Fruit fly (Drosophila melanogaster) whole organism, larva: ENCODE measurements around the gene alpha-Est2.
A peak's percentile ranks its signal among the peaks of the same experiment; 100 is the strongest.

Experiments
- noc ChIP-seq: fragments of 200-800 bp; sonication (Bioruptor generic); optimal IDR thresholded peaks from 3 replicates; lab custom pipeline; 2019; ENCODE audit warnings: missing biosample characterization, mild to moderate bottlenecking, missing genetic modification characterization, moderate library complexity

Gene alpha-Est2

DNA sequence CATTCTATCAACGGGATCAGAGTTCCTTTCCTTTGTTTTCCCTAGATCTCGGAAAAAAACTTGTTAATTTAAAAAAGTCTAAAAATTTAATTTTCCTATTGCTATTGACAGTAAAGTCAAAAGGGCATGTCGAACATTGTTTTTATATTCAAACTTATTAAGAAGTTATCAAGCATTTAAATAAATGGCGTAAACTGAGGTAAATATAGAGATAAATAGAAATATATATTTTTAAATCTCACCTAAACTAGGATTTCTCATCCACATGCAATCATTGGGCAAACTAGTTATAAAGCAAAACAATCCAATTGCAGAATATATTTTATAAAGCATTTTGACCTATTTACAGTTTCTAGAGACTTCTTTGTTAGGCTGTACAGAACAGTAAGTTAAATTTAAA, 22.3 kb upstream of the alpha-Est2 start, which contains the start of gene Ubc84D:
Gene Ubc84D, minus strand, starts transcription at position 101 of the 400 bp plus-strand sequence.
- no peak for TF ChIP-seq noc

DNA sequence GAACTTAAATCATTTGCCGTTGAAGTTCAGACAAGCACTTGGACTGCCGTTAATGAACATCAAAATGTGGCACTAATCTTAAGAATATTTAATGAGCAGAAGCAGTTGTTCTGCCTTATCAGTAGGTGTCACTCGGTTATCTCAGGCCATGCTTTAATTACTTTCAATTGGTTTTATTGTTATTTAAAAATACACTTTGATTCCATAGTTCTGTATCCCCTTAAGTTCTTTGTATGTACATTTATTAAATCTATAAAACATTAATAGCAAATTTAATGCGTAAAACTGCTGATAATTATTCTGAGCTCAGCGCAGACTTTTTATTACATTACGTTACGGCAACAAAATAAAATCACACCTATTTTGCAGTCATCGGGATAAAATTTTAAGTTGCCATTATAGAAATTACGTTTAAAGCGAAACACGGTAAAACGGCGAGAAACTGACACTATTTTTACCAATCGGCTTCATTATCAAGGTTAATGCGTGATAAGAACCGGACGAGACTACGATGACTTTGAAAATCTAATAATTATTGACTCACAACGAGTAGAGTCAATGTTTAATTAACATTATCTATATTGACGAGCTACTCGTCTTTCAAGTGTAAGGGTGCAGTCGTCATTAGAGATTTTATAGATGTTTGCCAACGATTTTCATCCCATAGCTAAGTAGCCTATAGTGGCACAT, 19.2 kb upstream of the alpha-Est2 start:
- TF ChIP-seq noc, result peak; percentile 84

DNA sequence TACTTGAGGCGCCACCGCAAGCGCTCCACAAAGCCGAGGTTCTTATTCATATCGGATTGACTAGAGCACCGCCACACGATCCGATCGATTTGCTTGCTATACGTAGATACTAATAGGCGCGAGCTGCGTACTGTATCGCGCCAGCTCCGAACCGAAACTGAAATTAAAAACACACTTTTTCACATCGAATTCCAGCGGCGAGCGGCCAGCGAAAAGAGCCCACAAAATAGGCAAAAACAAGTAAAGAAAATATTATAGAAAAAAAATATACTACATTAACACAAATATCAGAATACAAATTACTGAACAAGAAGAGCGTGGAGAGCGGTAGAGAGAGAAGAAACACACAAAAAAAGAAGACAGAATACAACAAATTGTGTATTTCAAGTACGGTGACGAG, 18.0 kb upstream of the alpha-Est2 start, which contains the start of gene alpha-Est7:
Gene alpha-Est7, minus strand, starts transcription at position 160 of the 400 bp plus-strand sequence.
- no peak for TF ChIP-seq noc

DNA sequence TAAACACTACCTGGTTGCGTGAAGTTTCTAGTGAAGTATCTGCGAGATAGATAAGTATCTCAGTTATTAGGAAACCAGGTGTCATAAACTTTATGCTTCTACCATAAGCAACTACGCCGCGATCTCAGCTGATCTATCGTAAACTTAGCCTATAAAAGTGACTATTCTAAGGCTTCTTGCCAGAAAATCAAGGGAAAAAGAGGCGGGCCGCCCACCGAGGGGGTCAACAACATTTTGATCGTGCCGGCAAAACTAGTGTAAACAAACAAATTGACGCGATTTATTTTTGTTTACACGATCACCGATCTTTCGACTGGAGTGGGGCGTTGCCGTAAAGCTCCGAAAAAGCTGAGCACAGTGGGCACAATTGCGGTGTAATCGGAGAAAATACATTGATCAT, 17.4 kb upstream of the alpha-Est2 start:
- TF ChIP-seq noc, result peak; percentile 29

DNA sequence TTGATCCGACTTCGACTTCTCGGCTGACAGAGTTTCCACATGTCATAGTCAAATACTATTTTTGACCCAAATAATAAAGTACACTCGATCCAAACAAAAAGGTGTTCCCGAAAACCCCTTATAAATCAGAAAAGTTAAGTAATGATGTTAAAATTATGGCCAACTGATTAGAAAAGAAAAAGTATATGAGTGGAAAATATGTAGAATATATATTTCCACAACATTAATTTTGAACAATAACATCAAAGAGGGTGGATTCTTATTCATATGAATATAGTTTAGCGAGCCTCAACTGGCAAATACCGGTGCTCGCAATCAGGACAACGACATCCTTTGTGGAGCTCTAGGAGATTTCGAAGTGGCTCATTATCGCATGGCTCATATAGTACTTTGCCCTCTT, 12.9 kb upstream of the alpha-Est2 start, which contains the start of gene alpha-Est6:
Gene alpha-Est6, minus strand, starts transcription at position 101 of the 400 bp plus-strand sequence.
- TF ChIP-seq noc, result no peak

DNA sequence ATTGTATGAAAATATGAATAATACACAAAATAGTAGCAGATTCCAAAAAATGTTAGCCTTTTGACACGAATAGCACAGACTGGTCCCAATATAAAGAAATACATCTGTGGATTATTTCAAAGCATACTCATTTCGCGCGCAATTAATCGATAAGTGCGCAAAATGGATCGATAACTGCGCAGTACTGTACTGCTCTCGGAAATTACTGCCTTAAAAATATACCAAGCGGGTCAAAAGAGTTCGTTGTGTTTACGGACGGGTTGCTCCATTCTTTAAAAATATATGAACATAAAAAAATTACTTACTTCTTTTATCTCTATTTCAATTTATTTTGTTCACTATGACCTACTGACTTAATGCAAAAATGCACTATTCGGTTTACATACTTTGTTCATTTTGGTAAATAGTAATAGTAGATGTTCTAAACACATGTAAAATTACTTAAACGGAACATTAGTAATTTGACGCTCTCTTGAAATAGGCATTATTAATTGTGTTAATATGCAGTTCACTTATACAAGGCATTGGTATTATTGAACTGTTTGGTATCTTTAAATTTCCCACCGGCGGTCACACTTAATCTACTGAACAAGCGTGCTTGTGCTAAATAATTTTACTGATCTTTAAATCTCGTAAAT, 11.3 kb upstream of the alpha-Est2 start, which contains the start of the genes Rtnl2 and alphaTub84D:
Gene Rtnl2, minus strand, starts transcription at position 58 of the 638 bp plus-strand sequence.
Gene alphaTub84D, plus strand, starts transcription at position 570 of the 638 bp plus-strand sequence.
- no peak for TF ChIP-seq noc

DNA sequence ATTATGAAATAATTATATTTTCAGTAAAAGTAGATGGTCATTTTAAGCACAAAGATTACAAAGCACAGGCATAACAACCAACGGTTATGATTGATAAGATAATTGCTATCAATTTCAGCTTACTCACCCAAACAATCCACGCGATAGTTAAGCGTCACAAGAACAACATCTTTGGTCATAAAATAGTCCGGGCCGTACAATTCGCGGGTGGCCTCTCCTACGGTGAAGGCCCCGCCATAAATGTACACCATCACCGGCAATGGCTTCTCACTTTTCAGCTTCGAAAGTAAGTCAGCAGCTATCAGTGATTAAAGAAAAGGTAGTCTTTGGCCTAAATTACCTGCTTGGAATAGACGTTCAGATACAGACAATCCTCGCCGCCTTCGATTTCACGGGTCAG, 6.0 kb upstream of the alpha-Est2 start:
- no peak for TF ChIP-seq noc

DNA sequence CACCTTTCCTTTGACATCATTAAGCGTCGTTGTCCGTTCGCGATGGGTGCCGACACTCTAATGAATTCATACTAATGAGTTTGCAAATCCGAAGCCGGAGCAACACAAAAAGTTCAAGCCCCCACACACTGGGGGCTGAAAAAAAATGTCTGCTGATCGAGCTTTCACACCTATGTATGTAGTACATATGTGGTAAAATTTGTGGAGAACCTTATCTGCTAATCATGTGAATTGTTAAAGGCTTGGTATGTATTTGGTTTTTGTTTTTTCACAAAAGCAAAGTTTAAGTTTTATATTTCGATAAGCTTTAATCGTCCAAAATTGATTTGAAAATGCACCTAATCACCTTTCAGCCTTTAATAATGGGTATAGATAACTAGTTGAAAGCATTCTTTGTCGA, 5.3 kb upstream of the alpha-Est2 start, which contains the start of gene alpha-Est5:
Gene alpha-Est5, minus strand, starts transcription at position 110 of the 400 bp plus-strand sequence.
- TF ChIP-seq noc, result no peak

DNA sequence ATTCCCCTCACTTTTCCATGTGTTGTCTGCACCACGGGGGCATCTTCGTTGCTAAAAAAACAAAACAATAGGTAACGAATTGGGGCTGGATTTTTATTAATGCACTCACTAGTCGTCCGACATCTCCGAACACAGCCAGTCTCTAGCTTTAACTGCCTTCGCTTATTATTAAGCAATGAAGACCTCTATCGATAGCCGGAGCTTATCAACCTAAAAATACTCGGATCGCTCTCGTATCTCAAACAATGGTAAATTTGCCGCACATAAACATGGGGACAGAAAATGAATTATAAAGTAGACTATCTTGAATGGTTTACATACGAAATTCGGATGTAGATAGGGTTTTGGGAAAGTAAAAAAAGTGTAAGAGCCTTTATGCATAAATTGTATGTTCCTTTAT, 3.2 kb upstream of the alpha-Est2 start, which contains the start of gene alpha-Est4:
Gene alpha-Est4, minus strand, starts transcription at position 181 of the 400 bp plus-strand sequence.
- no peak for TF ChIP-seq noc

DNA sequence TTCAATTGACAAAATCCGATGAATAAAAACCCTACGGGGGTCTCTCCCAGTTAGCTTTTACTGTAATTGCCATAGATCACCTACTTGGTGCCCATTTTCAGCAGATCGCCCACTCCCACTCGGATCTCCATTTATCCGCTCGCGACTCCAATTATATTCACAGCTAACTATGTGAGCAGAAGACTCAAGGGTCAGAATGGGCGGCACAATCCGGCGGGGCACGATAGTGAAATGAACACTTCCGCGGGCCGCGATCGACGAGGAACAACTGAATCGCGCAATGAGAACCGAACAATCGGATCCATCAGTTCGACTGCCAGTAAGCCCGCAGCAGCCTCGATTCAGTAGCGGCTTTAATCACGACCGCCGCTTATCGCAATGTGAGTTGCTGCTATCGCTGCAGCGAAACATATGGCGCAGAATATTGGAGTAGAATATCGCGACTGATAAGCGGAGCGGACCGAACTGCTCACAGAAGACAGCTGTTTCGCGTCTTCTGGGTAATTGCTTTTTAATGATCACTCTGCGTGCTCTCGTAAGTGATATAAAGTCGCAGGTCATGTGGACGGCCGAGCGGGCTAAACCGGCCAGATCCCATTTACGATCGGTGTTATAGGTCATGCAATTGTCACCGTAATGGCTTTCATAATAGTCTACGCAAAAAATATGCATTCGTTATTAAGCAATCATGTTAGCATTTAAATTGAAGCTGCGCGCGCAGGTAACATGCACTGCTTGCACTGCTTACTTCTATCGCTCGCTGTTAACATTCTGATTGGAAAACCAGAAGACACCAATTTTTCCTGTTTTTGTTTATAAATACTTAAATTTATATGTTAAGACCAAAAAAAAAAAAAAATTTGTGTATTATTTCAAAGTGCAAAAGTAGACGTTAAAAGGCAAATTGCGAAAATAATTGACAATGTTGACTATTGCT, 7.5 kb downstream of the alpha-Est2 start, which contains the start of gene alpha-Est1:
Gene alpha-Est1, minus strand, starts transcription at position 317 of the 937 bp plus-strand sequence.
- TF ChIP-seq noc, result peak; percentile 19

DNA sequence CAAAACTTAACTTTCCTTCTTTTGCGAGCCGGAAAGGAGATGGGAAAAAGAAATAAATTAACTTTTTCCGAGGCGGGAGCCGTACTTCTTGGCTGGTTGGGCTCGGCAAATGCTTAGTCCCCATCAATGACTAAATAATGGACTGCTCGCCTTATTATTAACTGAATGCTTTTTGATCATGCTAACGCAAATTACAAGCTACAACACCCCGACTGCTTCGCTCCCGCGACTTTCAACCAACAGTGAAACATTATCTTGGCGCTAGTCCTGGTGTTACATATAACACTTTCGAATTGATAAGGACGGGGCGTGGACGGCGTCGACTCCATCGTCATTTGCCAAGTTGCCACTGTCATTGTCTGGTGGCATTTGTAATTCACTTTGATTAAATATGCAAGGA, 10.1 kb downstream of the alpha-Est2 start, which contains the start of gene CG45545:
Gene CG45545, plus strand, starts transcription at position 301 of the 400 bp plus-strand sequence.
- no peak for TF ChIP-seq noc

DNA sequence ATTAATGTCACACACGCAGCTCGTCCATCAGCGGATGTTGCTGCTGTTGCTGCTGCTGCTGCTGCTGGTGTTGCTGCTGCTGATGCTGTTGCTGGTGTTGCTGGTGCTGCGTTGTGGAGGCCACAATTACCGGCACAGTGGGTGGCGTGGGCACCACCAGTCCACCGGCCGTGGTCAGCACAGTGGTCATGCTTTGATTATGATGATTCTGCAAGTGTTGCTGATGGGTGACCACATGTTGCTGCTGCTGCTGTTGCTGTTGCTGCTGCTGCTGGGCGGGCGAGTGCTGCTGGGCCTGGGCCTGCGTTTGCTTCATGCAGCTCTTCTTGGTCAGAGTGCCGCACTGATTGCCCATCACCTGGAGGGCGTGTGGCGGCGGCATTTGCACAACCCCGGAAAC, 30.6 kb downstream of the alpha-Est2 start:
- no peak for TF ChIP-seq noc

DNA sequence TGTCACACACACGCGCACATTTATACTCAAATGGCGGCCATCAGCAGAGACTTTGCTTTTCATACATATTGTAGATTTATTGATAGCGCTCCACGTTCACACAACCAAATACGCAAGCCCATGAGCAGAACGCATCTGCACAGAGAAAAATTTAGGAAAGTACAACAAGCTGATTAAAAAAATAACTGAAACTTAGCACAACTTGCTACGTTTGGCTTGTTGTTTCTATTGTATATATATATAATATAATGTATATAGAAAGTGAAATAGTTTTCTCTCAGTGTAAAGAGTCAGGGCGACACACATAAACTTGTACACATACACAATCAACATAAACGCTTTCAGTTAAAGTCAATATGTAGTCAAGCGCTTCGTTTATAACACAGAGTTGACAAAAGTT, 49.6 kb downstream of the alpha-Est2 start:
- no peak for TF ChIP-seq noc
